Fruit fly (Drosophila melanogaster): ENCODE data around the gene CG11426.

Gene CG11426

DNA sequence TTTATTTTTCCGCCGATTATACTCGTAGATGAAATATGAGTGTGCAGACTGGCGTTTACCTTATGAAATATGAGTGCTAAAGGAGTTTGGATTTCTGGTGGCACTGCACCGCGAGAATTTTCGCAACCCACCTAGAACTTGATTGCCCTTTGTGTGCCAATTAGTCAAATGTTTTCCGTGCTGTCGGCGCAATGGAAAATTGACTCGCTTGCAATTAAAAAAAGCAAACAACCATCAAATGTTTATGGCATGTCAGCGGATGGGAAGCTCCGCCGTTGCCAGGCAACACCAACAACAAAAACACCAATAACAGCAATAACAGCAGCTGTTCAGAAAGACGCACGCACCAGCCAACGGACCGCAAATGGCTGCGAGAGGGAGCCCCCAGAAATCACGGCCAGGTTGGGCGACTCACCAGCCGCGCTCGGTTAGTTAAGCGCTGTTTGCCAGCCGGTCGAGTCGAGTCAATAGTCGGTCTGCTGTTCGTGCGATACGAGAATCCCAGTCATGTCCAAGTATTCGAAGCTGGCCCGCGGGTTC, 3.9 kb upstream of the CG11426 start:
- TF ChIP-seq jim (GFP tag; optimal IDR thresholded peaks at IDR 0.05) (no peak), OdsH (GFP tag; optimal IDR thresholded peaks at IDR 0.05) (peak; percentile 14), woc (GFP tag; optimal IDR thresholded peaks at IDR 0.05) (peak; percentile 70), Sp1 (GFP tag; optimal IDR thresholded peaks at IDR 0.05) (no peak)

DNA sequence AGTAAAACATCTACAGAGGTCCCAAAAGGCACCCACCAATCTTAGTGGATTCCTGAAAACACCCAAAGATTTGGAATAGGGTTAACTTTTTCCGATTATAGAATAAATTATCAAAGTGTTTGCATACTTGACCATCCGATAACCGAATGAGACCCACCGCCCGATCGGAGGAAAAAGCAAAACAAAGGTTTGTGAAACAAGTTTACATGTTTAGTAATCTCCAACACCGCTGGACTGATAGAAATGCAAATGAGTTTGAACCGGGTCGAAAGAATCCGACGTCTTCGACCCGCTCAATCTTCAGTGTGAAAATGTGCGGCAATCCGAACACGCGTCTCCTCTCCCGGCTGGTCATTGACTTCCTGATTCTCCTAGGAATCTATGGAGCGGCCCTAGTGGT, 1.8 kb upstream of the CG11426 start, which contains the start of gene CG11437:
Gene CG11437 (plus strand): TSS at position 301 of the 400 bp plus-strand sequence.
- no peak for TF ChIP-seq foxo (GFP tag; optimal IDR thresholded peaks at IDR 0.05)

DNA sequence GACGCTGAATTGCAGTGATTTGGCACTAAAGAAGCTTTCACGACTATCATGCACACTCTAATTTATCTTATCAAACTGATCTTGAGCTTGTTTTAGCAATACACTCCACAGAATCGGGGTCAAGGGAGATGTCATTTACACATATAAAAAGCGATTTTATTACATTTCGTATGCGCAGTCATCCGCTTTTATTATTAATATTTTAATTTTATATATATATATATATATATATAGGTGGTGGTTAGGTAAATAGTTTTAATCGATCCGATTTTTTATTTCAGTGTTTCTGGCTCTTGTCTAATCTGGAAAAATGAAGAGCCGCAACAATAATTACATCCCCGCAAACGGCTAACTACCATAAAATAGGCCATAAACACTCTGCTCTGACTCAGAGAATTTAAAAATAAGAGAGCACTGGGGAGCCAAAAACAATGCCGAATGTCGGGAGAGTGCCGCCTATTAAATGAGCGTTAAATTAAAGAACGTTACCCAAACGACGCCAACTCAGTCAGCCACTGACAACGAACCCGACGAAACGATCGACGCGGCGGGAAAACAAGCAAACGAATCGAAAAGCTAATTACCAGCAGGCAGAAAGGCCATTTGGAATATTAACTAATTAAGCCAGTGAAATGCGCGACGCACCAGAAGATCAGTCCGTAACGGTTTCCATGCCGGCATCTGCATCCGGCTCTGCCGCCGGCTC, 1.4 kb downstream of the CG11426 start:
- TF ChIP-seq HLH106 (tag; optimal IDR thresholded peaks at IDR 0.05) (peak; percentile 40), br (GFP tag; optimal IDR thresholded peaks at IDR 0.05) (no peak), CrebA (GFP tag; optimal IDR thresholded peaks at IDR 0.05; ENCODE audit: borderline replicate concordance) (peak; percentile 24), Sp1 (GFP tag; optimal IDR thresholded peaks at IDR 0.05) (peak; percentile 25), rgr (GFP tag; optimal IDR thresholded peaks at IDR 0.05) (peak; percentile 5), psq (GFP tag; optimal IDR thresholded peaks at IDR 0.05) (peak; percentile 47), Dfd (GFP tag; optimal IDR thresholded peaks at IDR 0.05) (no peak), Vsx2 (GFP tag; optimal IDR thresholded peaks at IDR 0.05; ENCODE audit: partially characterized antibody) (peak; percentile 93), Dif (GFP tag; optimal IDR thresholded peaks at IDR 0.05; ENCODE audit: partially characterized antibody) (peak; percentile 23), Jra (GFP tag; optimal IDR thresholded peaks at IDR 0.05) (peak; percentile 12), dl (GFP tag; optimal IDR thresholded peaks at IDR 0.05; ENCODE audit: insufficient read depth in 1 of 2, partially characterized antibody in 2 of 2) (peak; percentile 5 to 24), Hr83 (GFP tag; optimal IDR thresholded peaks at IDR 0.05; ENCODE audit: poor library complexity, severe bottlenecking) (no peak)

DNA sequence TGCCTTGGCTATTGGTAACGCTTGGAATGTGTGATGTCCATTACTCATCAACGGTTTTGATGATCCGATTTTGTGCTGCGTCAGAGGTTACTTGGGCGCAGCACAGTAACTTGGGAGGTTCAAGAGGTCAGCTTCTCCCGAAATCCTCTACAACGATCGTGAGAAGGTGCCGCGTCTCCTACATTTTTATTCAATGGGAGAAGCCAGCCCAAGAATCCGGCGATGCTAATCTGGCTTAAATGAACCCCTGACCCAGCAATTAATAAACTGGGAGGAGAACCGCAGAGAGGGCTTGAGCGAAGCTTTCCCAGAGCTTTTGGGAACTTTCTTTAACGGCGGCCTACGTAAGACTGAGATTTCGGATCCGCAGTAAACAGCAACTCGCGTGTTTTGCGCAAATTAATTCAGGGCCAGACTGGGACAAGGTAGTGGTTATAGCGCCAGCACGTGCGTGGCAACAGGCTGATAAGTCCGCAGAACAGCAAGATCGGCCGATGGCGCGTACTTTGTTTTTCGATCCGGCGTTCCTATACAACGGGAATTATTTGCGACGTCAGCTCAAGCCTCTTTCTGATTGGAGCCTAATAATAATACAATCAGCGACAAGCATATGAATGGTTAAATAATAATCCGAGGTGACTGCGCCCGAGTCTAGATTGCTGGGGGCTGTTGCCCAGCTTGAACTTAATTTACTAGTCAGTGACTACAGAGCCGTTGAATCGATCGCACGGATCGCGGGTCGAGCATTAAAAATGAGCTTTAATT, 3.9 kb downstream of the CG11426 start, which contains the start of gene CG11425:
Gene CG11425 (plus strand): TSS at position 715 of the 765 bp plus-strand sequence.
- TF ChIP-seq OdsH (GFP tag; optimal IDR thresholded peaks at IDR 0.05), result no peak
- TF ChIP-seq Hnf4 (GFP tag; optimal IDR thresholded peaks at IDR 0.05), result no peak
- no peak for TF ChIP-seq tai (GFP tag; optimal IDR thresholded peaks at IDR 0.05)
- no peak for TF ChIP-seq Hr83 (GFP tag; optimal IDR thresholded peaks at IDR 0.05; ENCODE audit: poor library complexity, severe bottlenecking)
- TF ChIP-seq foxo (GFP tag; optimal IDR thresholded peaks at IDR 0.05), result no peak
- TF ChIP-seq h (GFP tag; optimal IDR thresholded peaks at IDR 0.05), result no peak
- TF ChIP-seq rgr (GFP tag; optimal IDR thresholded peaks at IDR 0.05), result no peak
- no peak for TF ChIP-seq fru (GFP tag; optimal IDR thresholded peaks at IDR 0.05)
- no peak for TF ChIP-seq Sp1 (GFP tag; optimal IDR thresholded peaks at IDR 0.05)
- no peak for TF ChIP-seq Hr78 (GFP tag; optimal IDR thresholded peaks at IDR 0.05)
- no peak for TF ChIP-seq pan (optimal IDR thresholded peaks at IDR 0.05)
- no peak for TF ChIP-seq Rel (GFP tag; optimal IDR thresholded peaks at IDR 0.05)
- no peak for TF ChIP-seq Rel (tag; optimal IDR thresholded peaks at IDR 0.05)
- no peak for TF ChIP-seq woc (GFP tag; optimal IDR thresholded peaks at IDR 0.05)
- no peak for TF ChIP-seq sage (GFP tag; optimal IDR thresholded peaks at IDR 0.05)
- TF ChIP-seq usp (GFP tag; optimal IDR thresholded peaks at IDR 0.05), result no peak
- TF ChIP-seq Jra (GFP tag; optimal IDR thresholded peaks at IDR 0.05), result no peak

DNA sequence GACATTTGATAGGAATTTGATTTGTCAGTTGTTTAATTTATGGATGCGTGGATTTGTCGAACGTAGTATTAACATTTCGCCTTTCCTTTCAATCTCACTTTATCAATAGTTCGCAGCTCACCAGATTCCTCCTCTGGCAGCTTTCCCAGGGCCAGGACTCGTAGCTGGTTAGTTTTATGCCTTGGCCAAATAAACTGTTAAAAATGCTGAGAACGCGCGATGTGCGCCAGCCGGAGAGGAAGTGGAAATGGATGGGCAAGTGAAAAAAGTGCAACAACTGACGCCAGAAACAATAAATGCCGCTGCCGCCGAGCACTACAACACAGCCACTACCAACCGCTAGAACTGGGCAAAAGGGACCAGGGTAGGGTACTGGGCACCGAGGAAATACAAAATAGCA, 13.1 kb downstream of the CG11426 start:
- TF ChIP-seq Hr83 (GFP tag; optimal IDR thresholded peaks at IDR 0.05; ENCODE audit: poor library complexity, severe bottlenecking) (no peak), OdsH (GFP tag; optimal IDR thresholded peaks at IDR 0.05) (no peak), CG32264 (GFP tag; optimal IDR thresholded peaks at IDR 0.05) (no peak), h (GFP tag; optimal IDR thresholded peaks at IDR 0.05) (no peak), brk (GFP tag; optimal IDR thresholded peaks at IDR 0.05) (no peak), woc (GFP tag; optimal IDR thresholded peaks at IDR 0.05) (no peak), Rel (GFP tag; optimal IDR thresholded peaks at IDR 0.05) (no peak), Rel (tag; optimal IDR thresholded peaks at IDR 0.05) (no peak), psq (GFP tag; optimal IDR thresholded peaks at IDR 0.05) (no peak), Hr78 (GFP tag; optimal IDR thresholded peaks at IDR 0.05) (no peak), CrebA (GFP tag; optimal IDR thresholded peaks at IDR 0.05; ENCODE audit: borderline replicate concordance) (no peak), N (GFP tag; optimal IDR thresholded peaks at IDR 0.05) (no peak), tai (GFP tag; optimal IDR thresholded peaks at IDR 0.05) (no peak), Dif (GFP tag; optimal IDR thresholded peaks at IDR 0.05; ENCODE audit: partially characterized antibody) (no peak), sage (GFP tag; optimal IDR thresholded peaks at IDR 0.05) (no peak)
